Fruit fly (Drosophila melanogaster): Measurements from ENCODE around the gene Osbp.

The Osbp gene

DNA sequence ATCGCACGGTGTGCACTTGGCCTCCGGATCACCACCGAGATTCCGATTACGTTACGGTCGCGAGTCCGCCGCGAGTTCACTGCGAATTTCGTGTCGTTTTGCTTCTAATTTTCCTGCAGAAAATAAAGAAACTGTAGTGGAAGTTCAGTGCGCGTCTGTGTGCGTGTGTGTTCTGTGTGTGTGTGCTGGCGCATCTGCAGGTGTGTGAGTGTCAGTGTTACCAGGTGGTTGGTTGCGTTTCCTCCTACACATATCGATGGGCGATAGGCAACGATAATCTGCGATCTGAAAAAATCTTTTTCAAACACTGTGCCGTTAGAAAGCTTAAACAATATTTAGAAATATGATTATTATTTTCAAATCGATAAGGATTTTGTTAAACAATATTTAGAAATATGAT, at the start of gene Osbp:
Gene Osbp, minus strand, starts transcription at position 174 of the 400 bp plus-strand sequence.
- TF ChIP-seq CG8478 (optimal IDR thresholded peaks at IDR 0.05) (no peak), pan (optimal IDR thresholded peaks at IDR 0.05) (no peak), EcR (GFP tag; optimal IDR thresholded peaks at IDR 0.05) (no peak), Dll (optimal IDR thresholded peaks at IDR 0.05) (no peak)

DNA sequence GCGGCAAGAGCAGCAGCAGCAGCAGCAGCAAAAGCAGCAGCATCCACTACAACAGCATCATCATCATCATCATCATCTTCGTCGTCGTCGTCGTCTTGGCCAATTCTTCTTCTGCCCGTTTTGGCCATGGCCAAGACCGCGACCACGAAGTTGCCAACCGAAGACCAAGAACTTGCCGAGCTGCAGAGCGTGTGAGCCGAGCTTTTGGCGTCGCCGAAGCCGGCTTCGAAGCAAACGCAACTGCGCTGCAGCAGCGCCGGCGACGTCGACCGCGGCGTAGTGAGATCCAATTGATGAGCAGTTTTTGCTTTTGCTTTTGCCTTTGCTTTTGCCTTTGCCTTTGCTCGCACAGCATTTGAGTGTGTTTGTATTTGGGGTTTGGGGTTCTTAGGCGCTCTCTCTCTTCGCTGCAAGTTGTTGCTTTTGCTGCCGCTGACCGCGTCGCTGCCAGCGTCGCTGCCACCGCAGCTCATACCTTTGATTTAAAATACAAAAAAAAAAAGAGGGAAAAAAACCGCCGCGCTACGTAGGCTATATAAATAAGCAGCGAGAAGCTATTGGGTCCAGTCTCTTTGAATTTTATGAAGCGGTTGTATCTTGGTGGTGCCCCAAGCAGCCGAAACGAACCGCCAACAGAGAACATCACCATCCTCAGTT, 47.1 kb upstream of the Osbp start:
- TF ChIP-seq CG8478 (optimal IDR thresholded peaks at IDR 0.05): no peak
- no peak for TF ChIP-seq usp (GFP tag; optimal IDR thresholded peaks at IDR 0.05)
- no peak for TF ChIP-seq EcR (GFP tag; optimal IDR thresholded peaks at IDR 0.05)
- no peak for TF ChIP-seq pan (optimal IDR thresholded peaks at IDR 0.05)
- TF ChIP-seq Dll (optimal IDR thresholded peaks at IDR 0.05): no peak
- TF ChIP-seq psq (optimal IDR thresholded peaks at IDR 0.05): no peak

DNA sequence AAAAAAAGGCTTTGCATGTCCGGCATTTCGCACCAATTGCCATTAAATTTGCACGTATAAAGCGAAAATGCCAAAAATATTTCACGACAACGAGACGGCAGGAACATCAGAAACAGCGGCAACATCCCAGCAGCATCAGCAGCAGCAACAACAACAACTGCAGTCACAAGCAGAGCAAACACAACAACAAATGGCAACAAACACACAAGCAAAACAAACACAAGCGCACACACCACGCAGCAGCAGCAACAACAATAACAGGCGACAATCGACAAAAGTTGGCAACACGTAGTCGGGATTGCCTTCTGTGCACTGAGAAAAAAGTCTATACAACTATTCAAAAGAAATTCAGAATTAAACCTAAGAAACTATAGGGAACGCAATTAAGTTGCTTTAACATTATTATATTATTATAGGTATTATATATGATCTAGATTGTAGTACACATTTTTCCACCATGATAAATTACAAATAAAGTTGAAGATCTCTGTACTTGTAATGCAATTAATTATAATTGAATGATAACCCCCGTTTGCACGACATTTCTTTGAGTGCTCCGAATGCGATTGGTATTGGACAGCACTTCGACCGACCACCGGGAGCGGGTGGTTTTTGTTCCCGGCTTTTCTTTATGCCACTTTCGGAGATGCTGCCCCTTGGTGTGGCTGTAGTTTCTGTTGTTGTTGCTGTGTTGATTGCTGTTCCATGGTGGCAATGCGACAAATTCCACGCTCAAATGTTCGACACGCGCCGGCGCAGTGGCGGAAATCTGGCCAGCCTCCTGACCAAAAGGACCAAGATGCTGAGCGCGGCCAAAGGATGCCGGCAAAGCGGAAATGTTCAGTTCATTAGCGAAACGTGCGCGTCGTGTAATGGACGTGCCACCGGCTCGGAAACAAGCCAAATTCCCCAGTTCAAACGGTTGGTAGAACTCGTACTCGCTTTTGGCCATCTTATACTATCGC, 45.8 kb upstream of the Osbp start, which contains the start of gene tnc:
Gene tnc, plus strand, starts transcription at position 848 of the 965 bp plus-strand sequence.
- TF ChIP-seq CG8478 (optimal IDR thresholded peaks at IDR 0.05) (no peak), psq (optimal IDR thresholded peaks at IDR 0.05) (no peak), usp (GFP tag; optimal IDR thresholded peaks at IDR 0.05) (no peak), Dll (optimal IDR thresholded peaks at IDR 0.05) (no peak), pan (optimal IDR thresholded peaks at IDR 0.05) (no peak), EcR (GFP tag; optimal IDR thresholded peaks at IDR 0.05) (no peak)

DNA sequence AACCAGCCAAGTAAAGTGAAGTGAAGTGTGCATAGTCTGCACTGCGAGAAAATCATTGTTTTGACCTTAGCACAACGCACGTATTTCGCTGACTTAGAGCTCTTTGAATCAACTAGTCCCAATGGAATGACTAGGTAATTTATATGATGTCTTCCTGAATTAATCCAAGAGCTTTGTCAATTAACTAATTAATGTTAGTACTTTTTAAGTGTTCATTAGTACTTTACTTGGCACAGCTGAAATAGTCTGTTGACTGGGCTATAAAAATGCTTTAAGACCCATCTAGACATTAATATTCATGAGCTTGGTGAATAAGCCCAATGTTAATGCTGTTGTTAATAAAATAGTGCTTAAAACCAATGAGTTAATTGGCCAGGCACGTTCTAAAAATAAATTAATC, 38.1 kb upstream of the Osbp start:
- TF ChIP-seq pan (optimal IDR thresholded peaks at IDR 0.05) (no peak), CG8478 (optimal IDR thresholded peaks at IDR 0.05) (no peak), psq (optimal IDR thresholded peaks at IDR 0.05) (no peak), Dll (optimal IDR thresholded peaks at IDR 0.05) (no peak), usp (GFP tag; optimal IDR thresholded peaks at IDR 0.05) (no peak), EcR (GFP tag; optimal IDR thresholded peaks at IDR 0.05) (no peak)

DNA sequence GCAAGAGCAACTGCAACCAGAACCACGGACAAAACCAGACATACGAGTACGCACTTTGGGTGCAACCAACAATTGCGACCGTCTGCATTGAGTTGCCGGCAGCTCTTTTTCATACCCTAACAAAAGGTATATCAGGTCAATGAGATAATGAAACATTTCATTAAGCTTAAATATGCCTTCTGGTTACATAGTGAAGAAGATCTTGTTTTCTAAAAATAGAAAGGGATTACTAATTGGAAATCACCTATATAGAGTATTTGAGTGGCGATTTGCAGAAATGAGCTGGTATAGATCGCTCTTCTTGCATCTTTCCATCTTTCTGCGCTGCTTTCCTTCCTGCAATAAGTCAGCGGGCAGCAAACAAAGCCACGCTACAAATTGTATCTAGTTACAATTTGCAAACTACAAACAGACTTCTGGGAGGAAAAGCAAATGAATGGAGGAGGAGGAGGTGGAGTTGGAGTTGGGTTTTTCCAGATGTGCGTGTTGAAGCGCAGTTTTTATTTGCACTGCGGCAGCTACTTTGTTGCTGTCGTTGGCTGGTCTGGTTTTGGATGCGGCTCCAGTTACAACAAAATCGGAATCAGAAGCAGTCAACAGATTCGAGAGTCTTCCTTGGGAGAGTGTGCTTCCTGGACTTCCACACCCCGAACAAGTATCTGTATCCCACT, 36.9 kb upstream of the Osbp start:
- no peak for TF ChIP-seq psq (optimal IDR thresholded peaks at IDR 0.05)
- TF ChIP-seq CG8478 (optimal IDR thresholded peaks at IDR 0.05): no peak
- TF ChIP-seq pan (optimal IDR thresholded peaks at IDR 0.05): no peak
- no peak for TF ChIP-seq Dll (optimal IDR thresholded peaks at IDR 0.05)

DNA sequence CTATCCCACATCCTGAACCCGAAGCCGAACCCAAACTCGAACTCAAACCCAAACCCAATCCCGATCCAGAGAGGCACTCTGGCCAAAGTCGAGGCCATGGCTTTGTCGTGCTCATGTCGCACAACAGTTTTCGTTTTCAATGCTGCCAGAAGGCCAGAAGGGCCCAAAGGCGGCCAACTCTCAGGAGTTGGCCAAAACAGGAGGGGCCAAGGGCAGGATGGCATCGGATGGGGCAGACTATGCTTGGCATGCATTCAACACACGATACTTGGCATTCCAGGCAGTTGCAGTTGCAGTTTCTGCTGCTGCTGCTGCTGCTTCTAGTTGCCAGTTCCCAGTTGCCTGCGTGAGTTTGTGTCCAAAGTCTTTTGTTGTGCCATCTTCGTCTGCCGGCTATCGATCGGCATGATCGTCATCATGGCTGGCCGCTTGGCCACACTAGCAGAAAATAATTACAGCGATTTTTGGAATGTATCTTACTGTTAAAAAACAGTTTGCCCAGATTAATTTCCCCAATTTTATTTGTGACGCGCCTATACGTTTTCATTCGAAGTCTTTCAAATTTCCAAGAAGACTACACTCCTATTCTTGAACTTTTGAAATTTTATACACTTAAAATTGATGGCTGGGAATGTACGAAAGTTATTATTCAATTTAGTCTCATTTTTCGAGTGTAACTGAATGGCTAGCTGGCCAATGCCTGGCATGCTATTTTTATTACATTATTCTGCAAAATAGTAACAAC, 32.5 kb upstream of the Osbp start:
- TF ChIP-seq psq (optimal IDR thresholded peaks at IDR 0.05) (no peak), CG8478 (optimal IDR thresholded peaks at IDR 0.05) (no peak), pan (optimal IDR thresholded peaks at IDR 0.05) (no peak)

DNA sequence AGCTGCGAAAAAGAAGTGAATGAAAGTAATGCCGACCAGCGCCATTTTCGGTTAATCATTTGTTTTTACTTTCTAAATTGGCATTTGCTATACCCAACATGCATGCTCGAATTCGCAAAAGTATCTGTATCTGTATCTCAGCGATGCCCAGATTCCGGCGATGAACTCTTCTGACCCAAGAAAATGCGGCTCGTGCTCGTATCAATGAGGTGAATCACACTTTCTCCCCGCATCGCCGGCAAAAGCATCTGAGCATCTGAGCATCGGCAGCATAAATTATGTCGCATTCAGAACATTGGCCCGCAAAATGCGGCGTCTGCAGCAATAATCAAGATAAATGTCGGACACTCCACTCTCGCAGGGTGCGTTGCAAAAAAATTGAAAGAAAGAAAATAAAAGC, 30.9 kb upstream of the Osbp start:
- TF ChIP-seq psq (optimal IDR thresholded peaks at IDR 0.05): no peak
- no peak for TF ChIP-seq CG8478 (optimal IDR thresholded peaks at IDR 0.05)
- no peak for TF ChIP-seq EcR (GFP tag; optimal IDR thresholded peaks at IDR 0.05)
- TF ChIP-seq Dll (optimal IDR thresholded peaks at IDR 0.05): no peak
- TF ChIP-seq usp (GFP tag; optimal IDR thresholded peaks at IDR 0.05): no peak
- TF ChIP-seq pan (optimal IDR thresholded peaks at IDR 0.05): no peak

DNA sequence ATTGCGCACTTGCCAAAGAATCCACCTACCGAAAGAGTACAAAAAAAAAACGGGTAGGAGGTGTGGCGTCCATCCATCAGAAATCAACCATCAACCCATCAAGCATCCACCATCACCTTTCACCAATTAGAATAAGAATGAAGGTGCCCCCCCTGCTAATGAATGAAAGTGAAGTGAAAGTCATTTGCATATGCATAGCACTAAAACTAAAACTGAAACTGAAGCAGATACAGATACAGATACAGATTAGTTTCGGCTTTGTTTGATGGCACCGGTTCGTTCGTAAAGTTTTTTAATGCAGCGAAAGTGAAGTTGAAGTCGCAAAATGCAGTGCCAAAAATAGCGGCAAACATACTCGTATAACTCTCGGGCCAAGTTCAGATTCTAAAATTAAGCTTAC, 30.0 kb upstream of the Osbp start:
- TF ChIP-seq pan (optimal IDR thresholded peaks at IDR 0.05): no peak
- TF ChIP-seq psq (optimal IDR thresholded peaks at IDR 0.05): no peak
- no peak for TF ChIP-seq CG8478 (optimal IDR thresholded peaks at IDR 0.05)
- TF ChIP-seq Dll (optimal IDR thresholded peaks at IDR 0.05): no peak
- TF ChIP-seq EcR (GFP tag; optimal IDR thresholded peaks at IDR 0.05): no peak
- no peak for TF ChIP-seq usp (GFP tag; optimal IDR thresholded peaks at IDR 0.05)

DNA sequence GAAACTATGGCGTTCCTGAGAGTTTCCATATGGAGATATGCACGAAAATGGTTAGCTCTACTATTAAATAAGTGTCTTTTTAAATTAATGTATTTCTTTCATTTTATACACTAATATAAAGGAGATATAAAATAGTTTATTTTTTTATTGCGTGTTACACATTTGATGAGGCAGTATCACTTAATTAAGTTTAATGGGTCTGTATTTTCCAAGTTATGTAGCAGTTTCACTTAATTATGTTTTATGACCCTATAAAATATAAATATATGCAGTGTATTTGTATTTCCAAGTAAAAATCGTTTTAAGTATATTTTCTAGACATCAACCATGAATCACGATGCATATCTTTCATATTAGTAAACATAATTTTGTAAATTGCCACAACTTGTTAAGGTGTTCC, 28.6 kb upstream of the Osbp start:
- TF ChIP-seq EcR (GFP tag; optimal IDR thresholded peaks at IDR 0.05) (no peak), psq (optimal IDR thresholded peaks at IDR 0.05) (no peak), Dll (optimal IDR thresholded peaks at IDR 0.05) (no peak), pan (optimal IDR thresholded peaks at IDR 0.05) (no peak), CG8478 (optimal IDR thresholded peaks at IDR 0.05) (no peak)

DNA sequence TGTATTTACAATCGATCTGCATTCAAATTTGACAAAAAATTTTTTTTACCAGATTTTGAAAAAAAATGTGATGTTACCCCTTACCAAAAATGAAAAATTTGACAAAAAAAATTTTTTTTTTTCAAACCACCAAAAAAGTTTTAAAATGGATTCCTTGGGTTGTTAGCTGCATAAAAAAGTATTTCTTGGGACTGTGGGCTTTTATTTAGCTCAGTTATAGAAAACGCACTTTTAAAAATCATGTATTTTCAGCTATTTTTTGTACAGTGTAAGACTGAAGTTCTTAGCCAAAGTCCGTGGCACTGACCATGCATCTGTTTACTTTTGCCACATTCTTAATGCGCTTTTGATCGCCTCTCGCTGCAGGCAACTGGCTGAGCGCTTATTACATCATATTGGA, 27.4 kb upstream of the Osbp start:
- TF ChIP-seq Dll (optimal IDR thresholded peaks at IDR 0.05): no peak

DNA sequence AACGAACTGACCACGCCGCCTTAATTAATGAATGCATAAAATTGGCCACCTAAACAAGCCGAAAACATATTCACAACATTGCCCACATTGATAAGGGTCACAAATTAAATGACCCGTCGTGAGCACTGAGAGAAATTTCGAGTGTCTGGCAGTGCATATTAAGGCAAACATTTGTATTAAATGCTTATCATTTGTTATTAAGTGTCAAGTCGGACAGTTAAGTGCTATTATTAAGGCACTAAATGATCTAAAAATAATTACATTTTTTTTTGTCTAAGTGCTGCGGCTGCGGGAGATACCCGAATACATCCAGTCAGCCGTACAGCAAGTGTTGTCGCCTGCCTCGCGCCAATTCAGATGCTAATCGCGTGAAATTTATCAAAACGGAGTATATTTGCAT, 24.4 kb upstream of the Osbp start:
- TF ChIP-seq pan (optimal IDR thresholded peaks at IDR 0.05): no peak
- no peak for TF ChIP-seq usp (GFP tag; optimal IDR thresholded peaks at IDR 0.05)
- no peak for TF ChIP-seq Dll (optimal IDR thresholded peaks at IDR 0.05)
- no peak for TF ChIP-seq CG8478 (optimal IDR thresholded peaks at IDR 0.05)
- TF ChIP-seq EcR (GFP tag; optimal IDR thresholded peaks at IDR 0.05): no peak
- no peak for TF ChIP-seq psq (optimal IDR thresholded peaks at IDR 0.05)

DNA sequence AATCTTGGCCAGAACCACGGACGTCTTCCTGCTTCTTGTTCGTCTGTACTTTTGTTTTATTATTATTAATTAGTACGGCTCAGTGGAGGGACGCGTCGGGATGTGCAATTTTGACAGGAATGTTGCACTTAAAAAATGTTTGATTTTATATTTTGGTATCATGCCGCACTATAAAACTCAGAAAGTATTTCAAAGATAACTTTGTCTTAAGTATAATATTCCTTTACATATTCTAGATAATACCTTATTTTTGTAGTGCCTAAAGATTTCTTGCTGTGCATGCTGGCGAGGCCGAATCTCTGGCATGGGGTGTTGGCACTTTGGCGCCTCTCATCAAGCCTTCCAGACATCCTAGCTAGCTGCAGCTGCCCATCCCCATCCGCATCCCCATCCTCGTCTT, 15.1 kb upstream of the Osbp start:
- TF ChIP-seq EcR (GFP tag; optimal IDR thresholded peaks at IDR 0.05) (no peak), usp (GFP tag; optimal IDR thresholded peaks at IDR 0.05) (no peak)
